Worm (Caenorhabditis elegans): Measurements from ENCODE around the gene F17A2.13.

F17A2.13 gene

ce11 chrX:12285496-12285895 lies 36.0 kb upstream of the F17A2.13 start, which contains the start of gene lips-2:
Gene lips-2 (plus strand): TSS chrX:12285796.
- TF ChIP-seq lir-1 (GFP tag; conservative IDR thresholded peaks at IDR 0.05) (no peak), F49E8.2 (tag; optimal IDR thresholded peaks at IDR 0.05; ENCODE audit: insufficient read depth) (no peak), ztf-26 (tag; optimal IDR thresholded peaks at IDR 0.05) (no peak), lsl-1 (GFP tag; optimal IDR thresholded peaks at IDR 0.05) (no peak), rpc-1 (optimal IDR thresholded peaks at IDR 0.05) (no peak), rpc-1 (tag; optimal IDR thresholded peaks at IDR 0.05) (no peak), ccch-3 (GFP tag; optimal IDR thresholded peaks at IDR 0.05) (no peak), him-1 (tag; optimal IDR thresholded peaks at IDR 0.05) (no peak), sea-2 (GFP tag; IDR thresholded peaks at IDR 0.05) (no peak), pbrm-1 (GFP tag; IDR thresholded peaks at IDR 0.05) (no peak), madf-8 (GFP tag; conservative IDR thresholded peaks at IDR 0.05) (no peak), tlf-1 (GFP tag; optimal IDR thresholded peaks at IDR 0.05) (no peak), sptf-2 (GFP tag; optimal IDR thresholded peaks at IDR 0.05) (no peak), egl-44 (GFP tag; IDR thresholded peaks at IDR 0.05) (no peak), F37B4.10 (GFP tag; IDR thresholded peaks at IDR 0.05) (no peak), rec-8 (tag; optimal IDR thresholded peaks at IDR 0.05) (no peak), ceh-58 (GFP tag; IDR thresholded peaks at IDR 0.05) (no peak), ama-1 (optimal IDR thresholded peaks at IDR 0.05) (no peak), ama-1 (GFP tag; optimal IDR thresholded peaks at IDR 0.05) (no peak), B0035.1 (tag; optimal IDR thresholded peaks at IDR 0.05) (no peak), chd-7 (tag; optimal IDR thresholded peaks at IDR 0.05) (no peak)

ce11 chrX:12288254-12288653 lies 33.2 kb upstream of the F17A2.13 start, which contains the start of gene C04B4.5:
Gene C04B4.5 (minus strand): TSS chrX:12288354.
- TF ChIP-seq fkh-3 (tag; optimal IDR thresholded peaks at IDR 0.05): no peak
- no peak for TF ChIP-seq efl-1 (GFP tag; optimal IDR thresholded peaks at IDR 0.05)
- TF ChIP-seq F33H1.4 (GFP tag; IDR thresholded peaks at IDR 0.05): no peak
- TF ChIP-seq T07F8.4 (tag; optimal IDR thresholded peaks at IDR 0.05): no peak
- no peak for TF ChIP-seq F39B2.1 (GFP tag; IDR thresholded peaks at IDR 0.05)
- no peak for TF ChIP-seq F49E8.2 (tag; optimal IDR thresholded peaks at IDR 0.05; ENCODE audit: insufficient read depth)
- no peak for TF ChIP-seq T26A5.8 (tag; optimal IDR thresholded peaks at IDR 0.05)
- no peak for TF ChIP-seq die-1 (tag; optimal IDR thresholded peaks at IDR 0.05)
- TF ChIP-seq F37B4.10 (GFP tag; IDR thresholded peaks at IDR 0.05): no peak
- no peak for TF ChIP-seq cebp-2 (GFP tag; IDR thresholded peaks at IDR 0.05)

DNA sequence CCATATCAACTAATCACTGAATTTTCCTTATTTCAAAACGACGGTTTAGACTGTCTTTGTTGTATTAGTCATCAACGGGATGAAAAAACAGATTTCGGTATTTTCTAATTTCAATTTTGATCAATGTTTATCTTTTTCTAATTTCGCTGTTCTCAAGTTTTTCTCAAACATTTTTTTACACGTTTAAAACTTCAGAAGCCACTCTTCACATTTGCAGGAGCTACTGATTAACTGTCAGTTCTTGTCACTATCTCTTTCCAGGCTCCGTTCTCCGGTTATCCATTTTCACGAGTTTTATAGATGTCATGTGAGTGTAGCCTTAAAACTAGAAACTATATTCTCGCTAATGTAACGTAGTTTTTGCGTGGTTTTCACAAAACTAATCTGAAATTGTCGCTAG lies 30.9 kb upstream of the F17A2.13 start, which contains the start of gene C04B4.4:
Gene C04B4.4, plus strand, starts transcription at position 301 of the 400 bp plus-strand sequence.
- TF ChIP-seq F39B2.1 (GFP tag; IDR thresholded peaks at IDR 0.05) (no peak), F22D6.2 (tag; optimal IDR thresholded peaks at IDR 0.05) (no peak), F10E7.11 (tag; optimal IDR thresholded peaks at IDR 0.05) (no peak), ztf-28 (GFP tag; IDR thresholded peaks at IDR 0.05) (no peak), hlh-26 (GFP tag; conservative IDR thresholded peaks at IDR 0.05) (no peak), lin-26 (GFP tag; IDR thresholded peaks at IDR 0.05) (no peak), ekl-4 (GFP tag; IDR thresholded peaks at IDR 0.05) (no peak), xnd-1 (tag; optimal IDR thresholded peaks at IDR 0.05) (no peak), tbx-9 (tag; optimal IDR thresholded peaks at IDR 0.05; ENCODE audit: borderline replicate concordance) (no peak), F49E8.2 (tag; optimal IDR thresholded peaks at IDR 0.05; ENCODE audit: insufficient read depth) (no peak), tlf-1 (GFP tag; optimal IDR thresholded peaks at IDR 0.05) (no peak), B0035.1 (tag; optimal IDR thresholded peaks at IDR 0.05) (no peak), dpl-1 (GFP tag; optimal IDR thresholded peaks at IDR 0.05) (no peak), D2030.7 (GFP tag; IDR thresholded peaks at IDR 0.05) (no peak), ztf-6 (GFP tag; IDR thresholded peaks at IDR 0.05) (no peak), ceh-91 (GFP tag; IDR thresholded peaks at IDR 0.05) (no peak), lsl-1 (GFP tag; optimal IDR thresholded peaks at IDR 0.05) (no peak), lag-1 (GFP tag; IDR thresholded peaks at IDR 0.05) (no peak), Y53G8AR.9 (GFP tag; conservative IDR thresholded peaks at IDR 0.05) (no peak)
